Worm (Caenorhabditis elegans) whole organism, L1 larva: ENCODE results near the gene C25E10.12.

Source experiments
- ama-1 ChIP-seq: fragments of 150-350 bp; optimal IDR thresholded peaks from 2 replicates; lab custom pipeline; 2014
- ceh-90 ChIP-seq: sonication (generic microtip); optimal IDR thresholded peaks from 2 replicates; lab custom pipeline; 2016; ENCODE audit warnings: missing genetic modification characterization, missing compliant biosample characterization
- dpl-1 ChIP-seq, 3 experiments: fragments of 150-350 bp in 2 of 3; sonication (generic microtip) in 1 of 3; optimal IDR thresholded peaks; 2 replicates each; lab custom pipeline; 2014 to 2017; ENCODE audit warnings: missing biosample characterization in 3 of 3, missing genetic modification characterization in 3 of 3, missing genetic modification reagents in 3 of 3
- lin-13 ChIP-seq: fragments of 150-350 bp; optimal IDR thresholded peaks from 2 replicates; lab custom pipeline; 2014; ENCODE audit warnings: missing biosample characterization, missing genetic modification reagents, missing genetic modification characterization
- nhr-12 ChIP-seq: sonication (generic microtip); optimal IDR thresholded peaks from 2 replicates; lab custom pipeline; 2017; ENCODE audit warnings: missing biosample characterization, missing genetic modification characterization
- pqm-1 ChIP-seq: sonication (generic microtip); optimal IDR thresholded peaks from 3 replicates; lab custom pipeline; 2017; ENCODE audit warnings: missing biosample characterization, missing genetic modification characterization
- snpc-4 ChIP-seq: fragments of 150-350 bp; optimal IDR thresholded peaks from 2 replicates; lab custom pipeline; 2014; ENCODE audit warnings: missing biosample characterization, missing genetic modification characterization
- tbx-2 ChIP-seq: sonication (generic microtip); optimal IDR thresholded peaks from 2 replicates; lab custom pipeline; 2016; ENCODE audit warnings: missing genetic modification characterization, missing compliant biosample characterization
- zip-4 ChIP-seq: fragments of 200-800 bp; sonication (Bioruptor generic); optimal IDR thresholded peaks from 2 replicates; lab custom pipeline; 2018; ENCODE audit warnings: mild to moderate bottlenecking, missing genetic modification characterization, moderate library complexity, missing compliant biosample characterization

DNA sequence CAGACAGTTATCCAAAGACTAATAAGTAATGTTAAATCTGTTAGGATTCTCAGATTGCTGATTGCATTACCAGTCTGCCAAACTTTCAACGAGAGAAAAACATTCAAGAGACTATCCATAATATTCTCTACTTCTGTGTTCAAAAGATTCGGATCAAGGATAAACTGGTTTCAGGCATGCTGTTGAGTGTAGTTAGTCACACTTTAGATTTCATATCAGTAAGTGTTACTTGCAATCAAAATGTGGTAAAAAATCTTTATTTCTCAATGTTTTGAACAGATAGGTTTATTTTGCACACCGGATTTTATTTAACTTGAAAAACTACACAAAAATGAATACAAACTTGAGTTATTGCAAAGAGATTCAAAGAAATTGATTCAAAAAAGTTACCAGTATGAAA lies 40.2 kb downstream of the C25E10.12 start, which contains the start of gene oac-41:
- no peak for TF ChIP-seq ama-1 (lab: Kevin White, UChicago)
- no peak for TF ChIP-seq nhr-12 (tag; lab: Kevin White, UChicago)
- no peak for TF ChIP-seq dpl-1 (GFP tag; optimal IDR thresholded peaks at IDR 0.05; lab: Kevin White, UChicago)
- no peak for TF ChIP-seq pqm-1 (tag; lab: Kevin White, UChicago)
- TF ChIP-seq snpc-4 (tag; lab: Kevin White, UChicago): no peak
- no peak for TF ChIP-seq tbx-2 (tag; lab: Kevin White, UChicago)
- TF ChIP-seq ceh-90 (tag; lab: Kevin White, UChicago): no peak
- TF ChIP-seq lin-13: no peak
- TF ChIP-seq zip-4: no peak
